Worm (Caenorhabditis elegans): ENCODE results near the gene famh-136.

Gene famh-136

ce11 chrIII:8919784-8920183 is 32.2 kb downstream of the famh-136 start, which contains the start of gene ZK637.15:
Gene ZK637.15, plus strand, starts transcription at chrIII:8920084.
- TF ChIP-seq fos-1 (tag; optimal IDR thresholded peaks at IDR 0.05) (no peak), mdl-1 (tag; optimal IDR thresholded peaks at IDR 0.05) (no peak), lin-39 (tag; optimal IDR thresholded peaks at IDR 0.05) (no peak), nhr-11 (tag; optimal IDR thresholded peaks at IDR 0.05) (no peak), gmeb-1 (tag; optimal IDR thresholded peaks at IDR 0.05) (no peak), blmp-1 (tag; optimal IDR thresholded peaks at IDR 0.05; ENCODE audit: insufficient read depth) (no peak), snpc-4 (tag; optimal IDR thresholded peaks at IDR 0.05) (no peak), sma-3 (GFP tag; optimal IDR thresholded peaks at IDR 0.05) (no peak), unc-39 (tag; optimal IDR thresholded peaks at IDR 0.05) (no peak), nhr-23 (tag; optimal IDR thresholded peaks at IDR 0.05) (no peak), nhr-21 (tag; optimal IDR thresholded peaks at IDR 0.05) (no peak), unc-62 (GFP tag; optimal IDR thresholded peaks at IDR 0.05) (no peak), ceh-82 (tag; optimal IDR thresholded peaks at IDR 0.05) (no peak), F13H6.1 (tag; optimal IDR thresholded peaks at IDR 0.05) (no peak), lin-11 (tag; optimal IDR thresholded peaks at IDR 0.05) (no peak), ZK546.5 (tag; optimal IDR thresholded peaks at IDR 0.05) (no peak), lsy-2 (tag; optimal IDR thresholded peaks at IDR 0.05) (no peak), aly-2 (tag; optimal IDR thresholded peaks at IDR 0.05) (no peak), elt-3 (tag; optimal IDR thresholded peaks at IDR 0.05) (no peak)

ce11 chrIII:8922061-8922460 is 34.5 kb downstream of the famh-136 start:
- TF ChIP-seq nhr-11 (tag; optimal IDR thresholded peaks at IDR 0.05) (no peak), C34F6.9 (tag; optimal IDR thresholded peaks at IDR 0.05) (peak; percentile 11), snpc-4 (tag; optimal IDR thresholded peaks at IDR 0.05) (no peak), nhr-77 (tag; optimal IDR thresholded peaks at IDR 0.05) (no peak), nhr-25 (tag; optimal IDR thresholded peaks at IDR 0.05) (peak; percentile 37), mab-5 (tag; optimal IDR thresholded peaks at IDR 0.05) (no peak), nhr-129 (tag; optimal IDR thresholded peaks at IDR 0.05) (peak; percentile 54), mdl-1 (tag; optimal IDR thresholded peaks at IDR 0.05) (peak in 1 of 2 experiments; percentile 57), crh-2 (tag; optimal IDR thresholded peaks at IDR 0.05) (peak; percentile 37), ztf-4 (tag; optimal IDR thresholded peaks at IDR 0.05) (peak; percentile 65), sma-9 (GFP tag; optimal IDR thresholded peaks at IDR 0.05) (peak; percentile 39), sma-9 (tag; optimal IDR thresholded peaks at IDR 0.05) (no peak), lin-13 (GFP tag; optimal IDR thresholded peaks at IDR 0.05) (peak; percentile 18), lsy-2 (tag; optimal IDR thresholded peaks at IDR 0.05) (peak in 1 of 2 experiments; percentile 27)

- TF ChIP-seq nhr-77 (tag; optimal IDR thresholded peaks at IDR 0.05) (no peak), nhr-25 (tag; optimal IDR thresholded peaks at IDR 0.05) (peak; percentile 65), ztf-11 (tag; optimal IDR thresholded peaks at IDR 0.05) (no peak), ceh-16 (tag; optimal IDR thresholded peaks at IDR 0.05) (no peak), blmp-1 (tag; optimal IDR thresholded peaks at IDR 0.05; ENCODE audit: insufficient read depth) (no peak), lin-13 (GFP tag; optimal IDR thresholded peaks at IDR 0.05) (no peak), nhr-129 (tag; optimal IDR thresholded peaks at IDR 0.05) (peak; percentile 4), gmeb-1 (tag; optimal IDR thresholded peaks at IDR 0.05) (no peak)
Observed at ce11 chrIII:8923240-8923734, 35.7 kb downstream of the famh-136 start, which contains the start of gene glb-1. Gene glb-1, minus strand, starts transcription at chrIII:8923290.

- TF ChIP-seq nhr-23 (tag; optimal IDR thresholded peaks at IDR 0.05) (no peak), snpc-4 (tag; optimal IDR thresholded peaks at IDR 0.05) (no peak), ceh-82 (tag; optimal IDR thresholded peaks at IDR 0.05) (no peak), elt-1 (tag; optimal IDR thresholded peaks at IDR 0.05) (no peak)
Observed at ce11 chrIII:8923937-8924336, 36.4 kb downstream of the famh-136 start, which contains the start of gene ZK637.12. Gene ZK637.12, plus strand, starts transcription at chrIII:8924237.

- TF ChIP-seq sma-9 (GFP tag; optimal IDR thresholded peaks at IDR 0.05) (peak; percentile 58), sma-9 (tag; optimal IDR thresholded peaks at IDR 0.05) (no peak), dmd-4 (tag; optimal IDR thresholded peaks at IDR 0.05) (no peak), alr-1 (tag; optimal IDR thresholded peaks at IDR 0.05) (no peak), peb-1 (tag; optimal IDR thresholded peaks at IDR 0.05) (no peak), aly-2 (tag; optimal IDR thresholded peaks at IDR 0.05) (no peak), sem-4 (tag; optimal IDR thresholded peaks at IDR 0.05) (no peak), fos-1 (tag; optimal IDR thresholded peaks at IDR 0.05) (peak; percentile 16), mab-5 (tag; optimal IDR thresholded peaks at IDR 0.05) (no peak)
Observed at ce11 chrIII:8925539-8925938, 38.0 kb downstream of the famh-136 start.

All from whole organism, L2 larva.